Worm (Caenorhabditis elegans) whole organism, mixed stage, embryonic: ENCODE data around the gene B0432.9.
"Not testable (repeated sequence)": the region's sequence is repeated elsewhere in the genome, so short reads cannot be mapped to it uniquely, and the experiment has no call there.

Experiments used
- bed-3 ChIP-seq: fragments of 200-800 bp; sonication (Bioruptor generic); optimal IDR thresholded peaks from 3 replicates; lab custom pipeline; 2018; ENCODE audit warnings: mild to moderate bottlenecking, missing genetic modification characterization, moderate library complexity, missing compliant biosample characterization
- blmp-1 ChIP-seq: fragments of 150-350 bp; optimal IDR thresholded peaks from 2 replicates; lab custom pipeline; 2014; ENCODE audit warnings: missing biosample characterization, missing genetic modification characterization
- ceh-39 ChIP-seq: fragments of 150-350 bp; optimal IDR thresholded peaks from 2 replicates; lab custom pipeline; 2014; ENCODE audit warnings: missing biosample characterization, missing genetic modification characterization
- ces-1 ChIP-seq: fragments of 150-350 bp; optimal IDR thresholded peaks from 2 replicates; lab custom pipeline; 2014; ENCODE audit warnings: missing biosample characterization, missing genetic modification reagents, missing genetic modification characterization
- sem-2 ChIP-seq: fragments of 200-800 bp; sonication (Bioruptor generic); optimal IDR thresholded peaks from 2 replicates; lab custom pipeline; 2018; ENCODE audit warnings: mild to moderate bottlenecking, missing genetic modification characterization, missing compliant biosample characterization
- sptf-1 ChIP-seq: sonication (generic microtip); optimal IDR thresholded peaks from 2 replicates; lab custom pipeline; 2017; ENCODE audit warnings: mild to moderate bottlenecking, missing genetic modification characterization, moderate library complexity, missing compliant biosample characterization
- unc-39 ChIP-seq: fragments of 150-350 bp; optimal IDR thresholded peaks from 2 replicates; lab custom pipeline; 2014; ENCODE audit warnings: missing biosample characterization, missing genetic modification characterization
- unc-62 ChIP-seq: fragments of 150-350 bp; optimal IDR thresholded peaks from 2 replicates; lab custom pipeline; 2014; ENCODE audit warnings: missing biosample characterization, missing genetic modification reagents, missing genetic modification characterization

- TF ChIP-seq sem-2 (GFP tag; lab: Kevin White, UChicago); bed-3 (GFP tag; lab: Kevin White, UChicago); unc-62 (GFP tag; lab: Kevin White, UChicago); unc-39 (tag; lab: Kevin White, UChicago); blmp-1 (tag; lab: Kevin White, UChicago); ces-1 (GFP tag; lab: Kevin White, UChicago); ceh-39 (tag; lab: Kevin White, UChicago); sptf-1 (tag; lab: Kevin White, UChicago): not testable (repeated sequence)
Observed at ce11 chrII:312110-312509, 28.6 kb upstream of the B0432.9 start, which contains the start of gene mps-2.
